Fruit fly (Drosophila melanogaster): ENCODE measurements around the gene CG17260.

CG17260 gene

DNA sequence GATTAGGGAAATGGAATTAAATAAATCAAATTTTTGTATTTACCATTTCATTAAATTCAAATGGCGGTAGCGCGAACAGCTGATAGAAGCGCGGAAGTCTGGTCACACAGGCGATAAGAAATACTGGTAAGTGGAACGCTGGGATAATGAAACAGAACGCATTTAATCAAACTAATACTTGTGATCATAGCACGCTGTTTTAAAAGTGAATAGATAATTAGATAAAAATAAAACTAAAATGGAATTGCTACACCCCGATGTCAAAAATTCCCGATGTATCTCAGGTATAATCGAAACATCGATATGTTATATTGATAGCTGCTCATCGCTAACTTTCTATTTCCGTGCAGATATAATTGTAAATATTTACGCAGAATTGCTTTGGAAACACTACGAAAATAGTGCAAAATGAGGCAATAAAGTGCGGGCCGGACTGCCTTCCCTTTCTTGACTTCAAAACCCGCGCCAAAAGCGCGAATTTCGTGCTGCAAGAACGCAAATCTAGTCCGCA lies 44.3 kb upstream of the CG17260 start, which contains the start of the genes okr and CG3558 (continued):
- peak; percentile 59 for TF ChIP-seq CG17186 (GFP tag; optimal IDR thresholded peaks at IDR 0.05)
- TF ChIP-seq CG11093 (GFP tag; IDR thresholded peaks at IDR 0.05) = no peak
- no peak for TF ChIP-seq onecut (GFP tag; IDR thresholded peaks at IDR 0.05)
- no peak for TF ChIP-seq Optix (GFP tag; IDR thresholded peaks at IDR 0.05)
- no peak for TF ChIP-seq CG6654 (GFP tag; optimal IDR thresholded peaks at IDR 0.05)
- no peak for TF ChIP-seq exex (tag; optimal IDR thresholded peaks at IDR 0.05)
- TF ChIP-seq CG12744 (GFP tag; optimal IDR thresholded peaks at IDR 0.05) = no peak
- TF ChIP-seq CG10321 (GFP tag; IDR thresholded peaks at IDR 0.05) = no peak
- TF ChIP-seq Stat92E (GFP tag; optimal IDR thresholded peaks at IDR 0.05) = no peak
- no peak for TF ChIP-seq D19A (tag; optimal IDR thresholded peaks at IDR 0.05)
- peak; percentile 74 for TF ChIP-seq stwl (tag; optimal IDR thresholded peaks at IDR 0.05)
- TF ChIP-seq trem (tag; optimal IDR thresholded peaks at IDR 0.05) = peak; percentile 91
- TF ChIP-seq CG14014 (GFP tag; IDR thresholded peaks at IDR 0.05) = no peak
- TF ChIP-seq Antp (GFP tag; optimal IDR thresholded peaks at IDR 0.05) = no peak
- no peak for TF ChIP-seq CG15011 (GFP tag; optimal IDR thresholded peaks at IDR 0.05)
- no peak for TF ChIP-seq unpg (GFP tag; optimal IDR thresholded peaks at IDR 0.05)
- no peak for TF ChIP-seq sqz (GFP tag; optimal IDR thresholded peaks at IDR 0.05)
- TF ChIP-seq sens (GFP tag) = peak; percentile 85
- peak; percentile 66; the same call in 2 of the 3 replicates for TF ChIP-seq hb (GFP tag; IDR thresholded peaks at IDR 0.05; ENCODE audit: partially characterized antibody)
- no peak for TF ChIP-seq Nf-YB (GFP tag; optimal IDR thresholded peaks at IDR 0.05)
- TF ChIP-seq Atf6 (GFP tag; IDR thresholded peaks at IDR 0.05) = no peak
- no peak for TF ChIP-seq Lpt (GFP tag; optimal IDR thresholded peaks at IDR 0.05)
- TF ChIP-seq PHDP (tag; optimal IDR thresholded peaks at IDR 0.05) = no peak
- TF ChIP-seq bbx (GFP tag; IDR thresholded peaks at IDR 0.05; ENCODE audit: partially characterized antibody) = peak; percentile 78
- TF ChIP-seq Dek (tag; optimal IDR thresholded peaks at IDR 0.05) = no peak
- TF ChIP-seq Dll (GFP tag; IDR thresholded peaks at IDR 0.05; ENCODE audit: partially characterized antibody) = peak; percentile 93
- TF ChIP-seq CG17802 (tag; optimal IDR thresholded peaks at IDR 0.05) = no peak
- no peak for TF ChIP-seq Dbx (GFP tag; IDR thresholded peaks at IDR 0.05)
- TF ChIP-seq CG15269 (tag; optimal IDR thresholded peaks at IDR 0.05) = no peak
- peak; percentile 23 for TF ChIP-seq Lhr (GFP tag; optimal IDR thresholded peaks at IDR 0.05)
- no peak for TF ChIP-seq CG8388 (GFP tag; optimal IDR thresholded peaks at IDR 0.05)
- TF ChIP-seq cg (GFP tag; optimal IDR thresholded peaks at IDR 0.05) = no peak
- no peak for TF ChIP-seq HHEX (GFP tag; optimal IDR thresholded peaks at IDR 0.05)
- no peak for TF ChIP-seq dmrt11E (tag; optimal IDR thresholded peaks at IDR 0.05)
- TF ChIP-seq CG4360 (GFP tag; IDR thresholded peaks at IDR 0.05) = no peak
- no peak for TF ChIP-seq sens-2 (GFP tag; IDR thresholded peaks at IDR 0.05)
- peak; percentile 94 for TF ChIP-seq pfk (GFP tag; optimal IDR thresholded peaks at IDR 0.05)
- peak; percentile 72 for TF ChIP-seq Dref (GFP tag; IDR thresholded peaks at IDR 0.05)
- TF ChIP-seq dati (GFP tag; IDR thresholded peaks at IDR 0.05) = no peak
- no peak for TF ChIP-seq CG7928 (GFP tag; optimal IDR thresholded peaks at IDR 0.05)
- TF ChIP-seq emc (GFP tag; optimal IDR thresholded peaks at IDR 0.05) = no peak
- TF ChIP-seq Ravus (GFP tag; IDR thresholded peaks at IDR 0.05) = no peak
- TF ChIP-seq NC2α (GFP tag; optimal IDR thresholded peaks at IDR 0.05) = no peak
- TF ChIP-seq CG2120 (GFP tag; optimal IDR thresholded peaks at IDR 0.05) = peak; percentile 23
- no peak for TF ChIP-seq CG43689 (GFP tag; IDR thresholded peaks at IDR 0.05)
- no peak for TF ChIP-seq kah (GFP tag; optimal IDR thresholded peaks at IDR 0.05)
- TF ChIP-seq CG33213 (GFP tag; optimal IDR thresholded peaks at IDR 0.05) = peak; percentile 0
- TF ChIP-seq crp (GFP tag; optimal IDR thresholded peaks at IDR 0.05) = peak; percentile 70 to 95
- TF ChIP-seq ken (GFP tag; IDR thresholded peaks at IDR 0.05) = no peak
- TF ChIP-seq wek (GFP tag; optimal IDR thresholded peaks at IDR 0.05) = no peak
- TF ChIP-seq CG15601 (tag; optimal IDR thresholded peaks at IDR 0.05) = no peak

Measured in whole organism, embryonic.